Worm (Caenorhabditis elegans): ENCODE data around the gene W07A12.4.

DNA sequence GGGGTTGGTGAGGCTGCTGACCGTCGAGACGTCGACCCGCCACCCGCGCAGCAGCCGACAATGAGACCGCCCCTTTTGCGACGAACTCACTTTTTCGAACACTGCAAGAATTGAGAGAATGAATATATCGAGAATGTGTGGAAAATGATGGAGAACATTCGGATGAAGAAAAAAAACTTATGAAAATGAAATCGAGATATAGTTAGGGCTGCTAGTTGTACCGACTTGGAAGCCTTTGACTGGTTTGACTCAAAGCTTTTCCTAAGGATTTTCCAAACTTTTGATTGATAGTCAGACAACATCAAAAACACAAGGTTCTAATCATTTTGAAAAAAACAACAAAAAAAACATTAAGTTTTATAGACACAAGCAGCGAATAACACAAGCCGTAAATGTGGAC lies 42.3 kb downstream of the W07A12.4 start, which contains the start of gene sym-2:
- TF ChIP-seq mef-2 (tag; optimal IDR thresholded peaks at IDR 0.05) (no peak), elt-3 (tag; optimal IDR thresholded peaks at IDR 0.05) (no peak), nhr-76 (tag; optimal IDR thresholded peaks at IDR 0.05) (no peak), snpc-4 (tag; optimal IDR thresholded peaks at IDR 0.05) (no peak), fos-1 (tag; optimal IDR thresholded peaks at IDR 0.05) (no peak), sox-4 (tag; optimal IDR thresholded peaks at IDR 0.05) (no peak), lin-35 (GFP tag; optimal IDR thresholded peaks at IDR 0.05) (no peak), tbx-2 (tag; optimal IDR thresholded peaks at IDR 0.05) (no peak), ztf-11 (tag; optimal IDR thresholded peaks at IDR 0.05) (no peak), elt-2 (tag; optimal IDR thresholded peaks at IDR 0.05) (no peak)

Measured in whole organism, L1 larva.